Worm (Caenorhabditis elegans) whole organism, late embryonic: ENCODE measurements around the gene acl-13.
A peak's percentile ranks its signal among the peaks of the same experiment; 100 is the strongest.

Experiments
- C08G9.2 ChIP-seq: sonication (generic microtip); optimal IDR thresholded peaks from 2 replicates; lab custom pipeline; 2016; ENCODE audit warnings: mild to moderate bottlenecking, missing genetic modification characterization, moderate library complexity, missing compliant biosample characterization
- C38D4.7 ChIP-seq: fragments of 200-800 bp; sonication (Bioruptor generic); optimal IDR thresholded peaks from 2 replicates; lab custom pipeline; 2018; ENCODE audit warnings: mild to moderate bottlenecking, missing genetic modification characterization, moderate library complexity, missing compliant biosample characterization
- F13H6.1 ChIP-seq: sonication (generic microtip); optimal IDR thresholded peaks from 2 replicates; lab custom pipeline; 2016; ENCODE audit warnings: missing genetic modification characterization, missing compliant biosample characterization
- K09A11.1 ChIP-seq: sonication (generic microtip); optimal IDR thresholded peaks from 2 replicates; lab custom pipeline; 2017; ENCODE audit warnings: antibody characterized with exemption, mild to moderate bottlenecking, missing genetic modification characterization, missing compliant biosample characterization; ENCODE audit not compliant: insufficient read depth
- T23F11.4 ChIP-seq: fragments of 200-800 bp; sonication (Bioruptor generic); optimal IDR thresholded peaks from 2 replicates; lab custom pipeline; 2018; ENCODE audit warnings: mild to moderate bottlenecking, missing genetic modification characterization, missing compliant biosample characterization
- Y22D7AL.16 ChIP-seq: sonication (generic microtip); optimal IDR thresholded peaks from 2 replicates; lab custom pipeline; 2016; ENCODE audit warnings: missing genetic modification characterization, missing compliant biosample characterization
- ama-1 ChIP-seq: fragments of 150-350 bp; optimal IDR thresholded peaks from 2 replicates; lab custom pipeline; 2014
- ceh-14 ChIP-seq: sonication (generic microtip); optimal IDR thresholded peaks from 2 replicates; lab custom pipeline; 2016; ENCODE audit warnings: missing genotype, missing genetic modification characterization, missing compliant biosample characterization
- ceh-18 ChIP-seq: sonication (generic microtip); optimal IDR thresholded peaks from 2 replicates; lab custom pipeline; 2016; ENCODE audit warnings: missing genetic modification characterization, missing compliant biosample characterization
- ceh-19 ChIP-seq: fragments of 200-800 bp; sonication (Bioruptor generic); optimal IDR thresholded peaks from 2 replicates; lab custom pipeline; 2018; ENCODE audit warnings: mild to moderate bottlenecking, missing genetic modification characterization, missing compliant biosample characterization
- ceh-2 ChIP-seq: sonication (generic microtip); optimal IDR thresholded peaks from 2 replicates; lab custom pipeline; 2016; ENCODE audit warnings: missing genotype, missing genetic modification characterization, missing compliant biosample characterization
- ceh-22 ChIP-seq: sonication (generic microtip); optimal IDR thresholded peaks from 2 replicates; lab custom pipeline; 2017; ENCODE audit warnings: missing biosample characterization, missing genetic modification characterization
- ceh-24 ChIP-seq: sonication (generic microtip); optimal IDR thresholded peaks from 2 replicates; lab custom pipeline; 2016; ENCODE audit warnings: mild to moderate bottlenecking, missing genetic modification characterization, missing compliant biosample characterization
- ceh-30 ChIP-seq: fragments of 150-350 bp; optimal IDR thresholded peaks from 2 replicates; lab custom pipeline; 2014; ENCODE audit warnings: missing biosample characterization, missing genetic modification characterization
- ceh-9 ChIP-seq: sonication (generic microtip); optimal IDR thresholded peaks from 2 replicates; lab custom pipeline; 2016; ENCODE audit warnings: mild to moderate bottlenecking, missing genetic modification characterization, inconsistent platforms, missing compliant biosample characterization
- dmd-4 ChIP-seq: sonication (generic microtip); optimal IDR thresholded peaks from 2 replicates; lab custom pipeline; 2016; ENCODE audit warnings: borderline replicate concordance, missing genetic modification characterization, missing compliant biosample characterization
- elt-2 ChIP-seq: sonication (generic microtip); optimal IDR thresholded peaks from 2 replicates; lab custom pipeline; 2016; ENCODE audit warnings: missing genetic modification reagents, missing genetic modification characterization, missing compliant biosample characterization
- elt-4 ChIP-seq: sonication (generic microtip); optimal IDR thresholded peaks from 2 replicates; lab custom pipeline; 2016; ENCODE audit warnings: missing genetic modification characterization, missing compliant biosample characterization
- fax-1 ChIP-seq: sonication (generic microtip); optimal IDR thresholded peaks from 2 replicates; lab custom pipeline; 2016; ENCODE audit warnings: missing genotype, missing genetic modification characterization, missing compliant biosample characterization
- fkh-10 ChIP-seq: fragments of 150-350 bp; optimal IDR thresholded peaks from 2 replicates; lab custom pipeline; 2014; ENCODE audit warnings: missing biosample characterization, missing genetic modification reagents, missing genetic modification characterization
- fkh-6 ChIP-seq: sonication (generic microtip); optimal IDR thresholded peaks from 2 replicates; lab custom pipeline; 2016; ENCODE audit warnings: missing genetic modification characterization, missing compliant biosample characterization
- gmeb-2 ChIP-seq: sonication (generic microtip); optimal IDR thresholded peaks from 2 replicates; lab custom pipeline; 2016; ENCODE audit warnings: missing genetic modification characterization, inconsistent platforms, missing compliant biosample characterization
- hlh-13 ChIP-seq: fragments of 200-800 bp; sonication (Bioruptor generic); optimal IDR thresholded peaks from 2 replicates; lab custom pipeline; 2018; ENCODE audit warnings: mild to moderate bottlenecking, missing genetic modification characterization, missing compliant biosample characterization
- hlh-30 ChIP-seq: sonication (generic microtip); optimal IDR thresholded peaks from 2 replicates; lab custom pipeline; 2017; ENCODE audit warnings: antibody characterized with exemption, missing genetic modification characterization, missing compliant biosample characterization; ENCODE audit not compliant: insufficient read depth
- hlh-6 ChIP-seq: sonication (generic microtip); optimal IDR thresholded peaks from 2 replicates; lab custom pipeline; 2016; ENCODE audit warnings: missing genotype, missing genetic modification characterization, missing compliant biosample characterization
- lim-6 ChIP-seq: sonication (generic microtip); optimal IDR thresholded peaks from 2 replicates; lab custom pipeline; 2016; ENCODE audit warnings: missing genetic modification characterization, missing compliant biosample characterization
- lin-11 ChIP-seq: fragments of 200-800 bp; sonication (Bioruptor generic); optimal IDR thresholded peaks from 2 replicates; lab custom pipeline; 2018; ENCODE audit warnings: mild to moderate bottlenecking, missing genetic modification characterization, missing compliant biosample characterization
- mec-3 ChIP-seq: sonication (generic microtip); optimal IDR thresholded peaks from 2 replicates; lab custom pipeline; 2016; ENCODE audit warnings: borderline replicate concordance, missing genetic modification characterization, missing compliant biosample characterization
- nfya-1 ChIP-seq: sonication (generic microtip); optimal IDR thresholded peaks from 2 replicates; lab custom pipeline; 2017; ENCODE audit warnings: missing genetic modification characterization, mild to moderate bottlenecking, missing compliant biosample characterization, antibody characterized with exemption, moderate library complexity
- nhr-11 ChIP-seq: fragments of 150-350 bp; optimal IDR thresholded peaks from 2 replicates; lab custom pipeline; 2014; ENCODE audit warnings: missing biosample characterization, missing genetic modification characterization
- nhr-232 ChIP-seq: sonication (generic microtip); optimal IDR thresholded peaks from 2 replicates; lab custom pipeline; 2016; ENCODE audit warnings: missing genetic modification characterization, missing compliant biosample characterization
- odd-2 ChIP-seq: sonication (generic microtip); optimal IDR thresholded peaks from 2 replicates; lab custom pipeline; 2017; ENCODE audit warnings: antibody characterized with exemption, mild to moderate bottlenecking, missing genetic modification characterization, missing compliant biosample characterization
- pag-3 ChIP-seq: sonication (generic microtip); optimal IDR thresholded peaks from 2 replicates; lab custom pipeline; 2016; ENCODE audit warnings: missing compliant biosample characterization, missing genetic modification characterization, borderline replicate concordance
- pat-9 ChIP-seq: fragments of 200-800 bp; sonication (Bioruptor generic); optimal IDR thresholded peaks from 2 replicates; lab custom pipeline; 2018; ENCODE audit warnings: mild to moderate bottlenecking, missing genetic modification characterization, moderate library complexity, missing compliant biosample characterization
- pax-1 ChIP-seq: fragments of 150-350 bp; optimal IDR thresholded peaks from 2 replicates; lab custom pipeline; 2014; ENCODE audit warnings: missing biosample characterization, missing genetic modification characterization
- pha-2 ChIP-seq: sonication (generic microtip); optimal IDR thresholded peaks from 2 replicates; lab custom pipeline; 2017; ENCODE audit warnings: mild to moderate bottlenecking, missing genetic modification characterization, missing compliant biosample characterization
- pqm-1 ChIP-seq: sonication (generic microtip); optimal IDR thresholded peaks from 2 replicates; lab custom pipeline; 2016; ENCODE audit warnings: missing genetic modification characterization, missing compliant biosample characterization
- pros-1 ChIP-seq: fragments of 150-350 bp; optimal IDR thresholded peaks from 2 replicates; lab custom pipeline; 2014; ENCODE audit warnings: missing biosample characterization, missing genetic modification reagents, missing genetic modification characterization
- rnt-1 ChIP-seq: sonication (generic microtip); optimal IDR thresholded peaks from 2 replicates; lab custom pipeline; 2016; ENCODE audit warnings: missing genetic modification characterization, missing compliant biosample characterization
- sdc-2 ChIP-seq: sonication (generic microtip); optimal IDR thresholded peaks from 2 replicates; lab custom pipeline; 2016; ENCODE audit warnings: missing genotype, missing genetic modification characterization, missing compliant biosample characterization
- sox-2 ChIP-seq: fragments of 200-800 bp; sonication (Bioruptor generic); IDR thresholded peaks from 2 replicates; pipeline ENCODE4 v1.3.6; 2022; ENCODE audit warnings: missing genetic modification reagents, missing genetic modification characterization, missing compliant biosample characterization
- tbx-2 ChIP-seq: sonication (generic microtip); optimal IDR thresholded peaks from 2 replicates; lab custom pipeline; 2016; ENCODE audit warnings: missing genetic modification characterization, missing compliant biosample characterization
- unc-3 ChIP-seq, 2 experiments: fragments of 200-800 bp in 1 of 2; sonication (Bioruptor generic) in 1 of 2; sonication (generic microtip) in 1 of 2; conservative IDR thresholded peaks in 1 of 2; optimal IDR thresholded peaks in 1 of 2; 2 replicates each; pipeline versions ENCODE4 v1.3.6 to Lab custom; 2016 to 2022; ENCODE audit warnings: missing compliant biosample characterization in 2 of 2, missing genetic modification characterization in 2 of 2, missing genetic modification reagents in 1 of 2
- unc-55 ChIP-seq: sonication (generic microtip); optimal IDR thresholded peaks from 2 replicates; lab custom pipeline; 2017; ENCODE audit warnings: missing biosample characterization, missing genetic modification reagents, missing genetic modification characterization
- unc-86 ChIP-seq: sonication (generic microtip); optimal IDR thresholded peaks from 2 replicates; lab custom pipeline; 2016; ENCODE audit warnings: missing genetic modification characterization, missing compliant biosample characterization
- zip-5 ChIP-seq: sonication (generic microtip); optimal IDR thresholded peaks from 2 replicates; lab custom pipeline; 2016; ENCODE audit warnings: missing genetic modification characterization, missing compliant biosample characterization

The acl-13 gene

DNA sequence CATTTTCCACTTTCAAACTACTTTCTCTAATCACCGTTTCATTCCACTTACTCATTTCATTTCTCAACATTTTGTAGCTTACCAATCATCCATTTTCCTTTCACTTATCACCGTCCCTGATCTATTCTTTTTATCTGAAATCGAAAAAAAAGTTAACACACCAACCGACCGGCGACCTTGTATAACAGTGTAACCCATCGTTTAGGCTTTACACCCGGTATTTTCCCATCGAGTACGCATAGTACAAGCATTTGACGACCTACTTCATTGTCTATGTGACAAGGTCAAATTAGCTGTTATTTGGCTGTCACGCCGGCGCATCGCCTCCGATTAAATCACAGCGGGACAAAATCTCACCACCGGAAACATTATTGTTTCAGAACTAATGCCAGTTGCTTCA is 19.2 kb downstream of the acl-13 start:
- TF ChIP-seq tbx-2, result no peak

DNA sequence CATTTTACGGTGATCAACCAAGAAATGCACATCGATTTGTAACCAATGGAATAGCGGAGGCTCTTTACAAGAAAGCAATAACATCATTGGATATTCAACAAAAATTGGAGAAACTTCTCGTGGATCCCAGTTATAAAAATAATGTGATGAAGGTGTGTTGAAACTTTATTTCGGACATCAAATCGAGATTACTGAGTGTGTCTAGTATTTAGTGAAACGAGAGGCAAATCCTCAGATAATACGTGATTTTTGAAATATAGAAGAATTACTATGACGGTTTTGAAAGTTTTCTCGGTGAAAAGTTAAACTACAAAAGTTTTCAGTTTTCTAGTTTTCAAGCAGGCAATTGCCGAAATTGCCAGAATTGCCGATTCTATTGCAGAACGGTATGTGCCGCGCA is 21.5 kb downstream of the acl-13 start:
- TF ChIP-seq ceh-14, result no peak
- no peak for TF ChIP-seq pax-1 (tag; lab: Kevin White, UChicago)
- no peak for TF ChIP-seq pat-9 (tag; lab: Kevin White, UChicago)
- TF ChIP-seq nhr-232 (tag; lab: Kevin White, UChicago), result no peak
- TF ChIP-seq ama-1 (lab: Kevin White, UChicago), result no peak
- no peak for TF ChIP-seq unc-55
- TF ChIP-seq fkh-10 (GFP tag; lab: Kevin White, UChicago), result no peak
- TF ChIP-seq hlh-30, result no peak
- no peak for TF ChIP-seq Y22D7AL.16 (tag; lab: Kevin White, UChicago)
- TF ChIP-seq F13H6.1 (tag; lab: Kevin White, UChicago), result no peak
- no peak for TF ChIP-seq ceh-30 (tag; lab: Kevin White, UChicago)
- no peak for TF ChIP-seq unc-86 (tag; lab: Kevin White, UChicago)
- no peak for TF ChIP-seq ceh-22 (tag; lab: Kevin White, UChicago)
- TF ChIP-seq fkh-6, result no peak
- TF ChIP-seq unc-3 (GFP tag; conservative IDR thresholded peaks at IDR 0.05; lab: Robert Waterston, UW), result no peak
- TF ChIP-seq unc-3 (tag; optimal IDR thresholded peaks at IDR 0.05; lab: Kevin White, UChicago), result no peak
- no peak for TF ChIP-seq rnt-1 (tag; lab: Kevin White, UChicago)
- TF ChIP-seq odd-2, result no peak
- no peak for TF ChIP-seq hlh-6 (tag; lab: Kevin White, UChicago)
- TF ChIP-seq gmeb-2 (tag; lab: Kevin White, UChicago), result no peak
- TF ChIP-seq, all 69 proteins: peak for 0

DNA sequence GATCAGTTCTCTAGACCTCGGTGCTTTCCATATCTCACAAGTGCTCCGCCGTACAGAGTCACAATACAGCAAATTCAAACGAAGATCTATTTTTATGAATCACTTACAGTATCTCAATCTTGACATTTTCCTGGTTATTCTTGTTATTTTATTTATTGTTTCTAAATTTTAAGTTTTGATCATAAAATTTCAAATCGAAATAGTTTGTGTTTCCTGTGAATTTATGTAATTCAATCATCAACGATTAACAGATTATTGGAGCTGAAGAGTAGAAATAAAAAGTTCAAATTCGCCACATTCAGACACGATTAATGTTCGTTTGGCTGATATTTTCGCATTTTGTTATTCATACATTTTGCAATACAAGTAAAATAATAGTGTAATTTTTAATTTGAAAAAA is 22.1 kb downstream of the acl-13 start, which contains the start of gene clec-184:
Gene clec-184 (plus strand): TSS at position 301 of the 400 bp plus-strand sequence.
- TF ChIP-seq dmd-4 (tag; lab: Kevin White, UChicago), result no peak
- TF ChIP-seq T23F11.4 (GFP tag; lab: Kevin White, UChicago), result no peak
- TF ChIP-seq ceh-22 (tag; lab: Kevin White, UChicago), result no peak
- no peak for TF ChIP-seq sox-2 (GFP tag; lab: Robert Waterston, UW)
- no peak for TF ChIP-seq ceh-9 (tag; lab: Kevin White, UChicago)
- TF ChIP-seq lim-6 (tag; lab: Kevin White, UChicago), result no peak
- TF ChIP-seq hlh-13, result no peak
- no peak for TF ChIP-seq pag-3 (tag; lab: Kevin White, UChicago)
- no peak for TF ChIP-seq nfya-1
- TF ChIP-seq mec-3, result no peak

DNA sequence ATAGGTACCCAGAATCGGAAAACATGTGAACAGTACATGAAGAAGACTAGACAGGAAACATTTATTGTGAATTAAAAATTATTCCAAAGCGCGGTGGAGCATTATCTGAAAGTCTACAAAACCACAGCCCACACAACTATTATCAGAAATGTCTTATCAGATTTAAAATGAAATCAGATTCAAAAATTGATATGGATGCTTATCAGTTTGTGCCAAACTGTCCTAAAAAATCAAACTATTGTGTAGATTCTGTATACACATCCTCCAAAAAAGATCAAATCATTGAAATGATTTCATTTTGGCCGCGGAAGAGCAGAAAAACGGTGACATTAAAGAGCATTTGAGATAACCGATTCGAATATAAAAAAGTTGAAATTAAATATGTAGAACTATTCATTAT is 25.2 kb downstream of the acl-13 start, which contains the start of gene irg-4:
Gene irg-4 (plus strand): TSS at position 392 of the 400 bp plus-strand sequence.
- TF ChIP-seq pqm-1, result no peak
- TF ChIP-seq elt-4 (tag; lab: Kevin White, UChicago), result no peak
- TF ChIP-seq zip-5 (tag; lab: Kevin White, UChicago), result no peak
- TF ChIP-seq fkh-6, result no peak
- TF ChIP-seq fax-1 (tag; lab: Kevin White, UChicago), result no peak
- no peak for TF ChIP-seq lin-11 (tag; lab: Kevin White, UChicago)
- TF ChIP-seq nhr-232 (tag; lab: Kevin White, UChicago), result no peak
- TF ChIP-seq pros-1, result no peak
- peak; percentile 77 for TF ChIP-seq elt-2 (tag; lab: Kevin White, UChicago)
- TF ChIP-seq, all 69 proteins: peak for 1

ce11 chrIV:12438359-12438758 is 28.1 kb downstream of the acl-13 start, which contains the start of gene clec-185:
Gene clec-185, plus strand, starts transcription at chrIV:12438659.
- TF ChIP-seq mec-3 (no peak), ceh-2 (tag; lab: Kevin White, UChicago) (no peak), fkh-10 (GFP tag; lab: Kevin White, UChicago) (no peak), pha-2 (tag; lab: Kevin White, UChicago) (no peak), ama-1 (lab: Kevin White, UChicago) (no peak), fax-1 (tag; lab: Kevin White, UChicago) (no peak), C08G9.2 (tag; lab: Kevin White, UChicago) (no peak), ceh-19 (GFP tag; lab: Kevin White, UChicago) (no peak), C38D4.7 (GFP tag; lab: Kevin White, UChicago) (no peak), nhr-11 (tag; lab: Kevin White, UChicago) (no peak), ceh-24 (tag; lab: Kevin White, UChicago) (no peak), K09A11.1 (tag; lab: Kevin White, UChicago) (no peak), sdc-2 (no peak), ceh-18 (tag; lab: Kevin White, UChicago) (no peak)
